Worm (Caenorhabditis elegans): ENCODE results near the gene gpd-3.

The gpd-3 gene

DNA sequence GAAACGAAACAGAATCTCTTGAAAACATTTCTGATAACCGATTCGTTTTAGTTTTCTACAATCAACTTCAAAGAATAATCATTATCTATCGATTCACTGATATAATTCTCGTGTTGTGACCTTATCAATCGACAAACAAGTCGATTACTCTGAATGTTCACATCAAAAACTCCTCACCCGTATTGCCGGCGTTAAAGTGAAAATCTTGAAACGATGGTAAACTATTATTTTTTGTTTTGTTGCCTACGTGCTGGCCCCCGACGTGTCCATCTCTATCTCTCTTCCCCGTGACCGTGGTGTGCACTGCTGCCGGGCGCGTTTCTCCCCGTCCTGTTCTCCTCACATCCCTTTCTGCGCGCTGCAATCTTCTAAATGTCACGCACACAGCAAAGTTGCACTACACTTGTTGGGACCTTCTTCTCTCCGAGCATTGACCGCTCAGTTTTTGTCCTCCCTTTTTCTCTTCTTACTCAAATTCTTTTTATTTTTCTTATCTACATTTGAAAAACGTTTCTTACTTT, 23.2 kb downstream of the gpd-3 start (continued):
- TF ChIP-seq sma-3 (GFP tag; optimal IDR thresholded peaks at IDR 0.05): peak; percentile 48
- no peak for TF ChIP-seq ztf-1 (GFP tag; conservative IDR thresholded peaks at IDR 0.05)
- no peak for TF ChIP-seq ceh-82 (tag; optimal IDR thresholded peaks at IDR 0.05)

DNA sequence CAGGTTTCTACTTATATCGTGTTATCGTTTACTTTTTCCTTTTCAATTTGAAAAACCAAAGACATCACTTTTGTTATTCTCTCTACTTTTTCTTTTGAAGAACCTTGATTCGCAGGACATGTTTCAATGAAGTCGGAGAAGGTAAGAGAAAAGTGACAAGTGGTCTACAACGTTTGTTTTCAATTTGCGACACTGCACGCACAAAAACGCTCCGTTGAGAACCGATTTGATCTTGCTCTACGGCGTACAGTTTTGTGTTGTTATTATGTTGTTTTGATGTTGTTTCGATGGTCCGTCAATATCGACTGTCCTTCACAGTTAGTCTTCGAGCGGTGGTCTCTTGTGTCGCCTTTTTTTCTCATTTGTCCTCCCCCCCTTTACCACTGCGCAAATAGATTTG, 23.7 kb downstream of the gpd-3 start, which contains the start of gene pccb-1:
Gene pccb-1, plus strand, starts transcription at position 127 of the 400 bp plus-strand sequence.
- TF ChIP-seq nhr-77 (tag; optimal IDR thresholded peaks at IDR 0.05) (no peak), ztf-1 (GFP tag; conservative IDR thresholded peaks at IDR 0.05) (no peak), crh-2 (tag; optimal IDR thresholded peaks at IDR 0.05) (no peak), sma-3 (GFP tag; optimal IDR thresholded peaks at IDR 0.05) (no peak), C34F6.9 (tag; optimal IDR thresholded peaks at IDR 0.05) (no peak), nhr-237 (tag; optimal IDR thresholded peaks at IDR 0.05) (no peak), lin-11 (tag; optimal IDR thresholded peaks at IDR 0.05) (no peak), sma-9 (GFP tag; optimal IDR thresholded peaks at IDR 0.05) (no peak), sma-9 (tag; optimal IDR thresholded peaks at IDR 0.05) (no peak), alr-1 (tag; optimal IDR thresholded peaks at IDR 0.05) (no peak), mab-5 (tag; optimal IDR thresholded peaks at IDR 0.05) (no peak)

DNA sequence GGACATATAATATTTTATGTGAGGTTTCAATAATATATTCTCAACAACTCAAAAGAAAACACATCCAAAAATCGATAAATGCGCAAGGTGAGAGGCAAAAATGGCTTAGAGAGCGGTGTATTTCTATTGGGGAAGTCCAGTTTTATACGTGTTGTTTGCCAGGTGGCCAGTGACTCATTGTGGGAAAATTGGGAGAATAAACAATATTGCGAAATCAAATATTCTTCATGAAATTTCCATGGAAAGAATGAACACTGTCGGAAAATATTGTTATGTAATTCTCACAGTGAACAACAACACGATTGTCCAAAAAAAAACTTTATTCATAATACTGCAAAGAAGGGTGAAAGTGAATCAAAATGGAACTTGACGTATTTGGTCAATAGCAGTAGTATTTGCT, 25.5 kb downstream of the gpd-3 start:
- TF ChIP-seq lin-39 (tag; optimal IDR thresholded peaks at IDR 0.05) (no peak), R02D3.7 (tag; optimal IDR thresholded peaks at IDR 0.05) (no peak), ceh-16 (tag; optimal IDR thresholded peaks at IDR 0.05) (no peak), elt-1 (tag; optimal IDR thresholded peaks at IDR 0.05) (no peak), ztf-1 (GFP tag; conservative IDR thresholded peaks at IDR 0.05) (no peak), dmd-4 (tag; optimal IDR thresholded peaks at IDR 0.05) (no peak), F13H6.1 (tag; optimal IDR thresholded peaks at IDR 0.05) (no peak), mdl-1 (tag; optimal IDR thresholded peaks at IDR 0.05) (no peak), nhr-21 (tag; optimal IDR thresholded peaks at IDR 0.05) (no peak), ama-1 (optimal IDR thresholded peaks at IDR 0.05) (no peak), gmeb-1 (tag; optimal IDR thresholded peaks at IDR 0.05) (no peak), sma-9 (GFP tag; optimal IDR thresholded peaks at IDR 0.05) (no peak), sma-9 (tag; optimal IDR thresholded peaks at IDR 0.05) (no peak), skn-1 (tag; optimal IDR thresholded peaks at IDR 0.05) (no peak), elt-3 (tag; optimal IDR thresholded peaks at IDR 0.05) (no peak), mbf-1 (tag; optimal IDR thresholded peaks at IDR 0.05) (no peak)

DNA sequence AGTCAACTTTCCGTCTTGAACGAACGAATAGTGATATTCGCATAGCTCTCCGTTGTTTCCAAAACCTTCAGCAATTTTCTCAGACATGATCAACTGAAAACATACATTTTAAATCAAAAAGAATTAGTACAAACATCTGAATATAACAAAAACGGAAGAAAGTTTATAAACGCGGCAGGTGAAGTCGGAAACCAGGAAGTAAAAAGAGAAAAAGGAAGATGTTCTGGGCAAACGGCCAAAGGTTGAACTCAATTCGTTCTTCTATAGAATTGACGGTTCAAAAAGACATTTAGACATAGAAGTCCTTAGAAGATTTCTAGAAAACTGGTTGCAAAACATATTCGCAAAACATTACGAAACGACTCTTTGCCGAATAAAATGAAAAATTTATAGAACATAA, 25.9 kb downstream of the gpd-3 start, which contains the start of gene F52E4.5:
Gene F52E4.5, minus strand, starts transcription at position 101 of the 400 bp plus-strand sequence.
- no peak for TF ChIP-seq ztf-1 (GFP tag; conservative IDR thresholded peaks at IDR 0.05)
- no peak for TF ChIP-seq nhr-237 (tag; optimal IDR thresholded peaks at IDR 0.05)
- TF ChIP-seq lin-13 (GFP tag; optimal IDR thresholded peaks at IDR 0.05): no peak
- TF ChIP-seq elt-3 (tag; optimal IDR thresholded peaks at IDR 0.05): no peak

DNA sequence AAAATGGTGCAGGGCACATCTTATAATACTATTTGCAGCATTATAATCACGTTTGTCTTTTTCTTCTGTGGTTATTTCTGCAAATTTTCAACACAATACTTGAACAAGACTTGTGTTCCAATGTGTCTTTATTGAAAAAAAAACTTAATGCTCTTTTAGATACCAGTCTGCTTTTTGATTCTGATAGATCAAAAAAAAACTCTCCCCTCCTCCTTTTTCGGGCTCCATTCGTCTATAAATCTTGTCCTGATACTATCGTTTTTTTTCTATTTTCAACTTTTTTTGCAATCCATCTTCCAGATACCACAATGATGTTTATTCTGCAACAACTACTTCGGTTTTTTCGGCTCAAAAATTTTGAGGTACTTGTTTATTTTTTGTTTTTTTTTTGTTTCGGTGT, 32.3 kb downstream of the gpd-3 start, which contains the start of gene twk-16:
Gene twk-16, plus strand, starts transcription at position 301 of the 400 bp plus-strand sequence.
- TF ChIP-seq mab-5 (tag; optimal IDR thresholded peaks at IDR 0.05): no peak
- no peak for TF ChIP-seq Y55F3AM.14 (GFP tag; optimal IDR thresholded peaks at IDR 0.05)
- no peak for TF ChIP-seq R02D3.7 (tag; optimal IDR thresholded peaks at IDR 0.05)
- TF ChIP-seq sem-4 (tag; optimal IDR thresholded peaks at IDR 0.05): no peak
- TF ChIP-seq lin-13 (GFP tag; optimal IDR thresholded peaks at IDR 0.05): no peak
- TF ChIP-seq mbf-1 (tag; optimal IDR thresholded peaks at IDR 0.05): no peak
- no peak for TF ChIP-seq egl-27 (tag; optimal IDR thresholded peaks at IDR 0.05)
- TF ChIP-seq zag-1 (tag; optimal IDR thresholded peaks at IDR 0.05): no peak
- no peak for TF ChIP-seq lin-39 (tag; optimal IDR thresholded peaks at IDR 0.05)
- no peak for TF ChIP-seq nhr-12 (tag; optimal IDR thresholded peaks at IDR 0.05)
- no peak for TF ChIP-seq ZK546.5 (tag; optimal IDR thresholded peaks at IDR 0.05)
- TF ChIP-seq C34F6.9 (tag; optimal IDR thresholded peaks at IDR 0.05): no peak
- no peak for TF ChIP-seq peb-1 (tag; optimal IDR thresholded peaks at IDR 0.05)
- TF ChIP-seq ceh-82 (tag; optimal IDR thresholded peaks at IDR 0.05): no peak

DNA sequence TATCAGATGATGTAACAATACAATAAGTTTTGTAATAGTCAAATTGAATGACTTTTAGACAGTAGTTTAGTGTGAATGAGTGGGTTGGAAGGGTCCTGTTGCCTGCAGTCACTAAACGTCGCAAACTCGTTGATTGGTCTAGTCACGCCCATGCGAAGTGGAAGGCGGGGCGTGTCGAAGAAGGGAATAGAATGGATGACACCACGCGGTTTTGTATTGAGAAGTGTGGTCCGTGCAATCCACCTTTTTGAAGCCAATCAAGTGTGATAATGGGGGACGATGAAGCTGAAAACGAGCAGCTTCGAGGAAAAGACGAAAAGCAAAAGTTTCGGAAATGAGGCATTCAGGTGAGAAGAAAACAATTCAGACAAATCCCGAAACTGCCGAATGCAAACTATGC, 42.8 kb downstream of the gpd-3 start, which contains the start of gene ceh-31:
Gene ceh-31, minus strand, starts transcription at position 101 of the 400 bp plus-strand sequence.
- TF ChIP-seq elt-3 (tag; optimal IDR thresholded peaks at IDR 0.05): no peak
- TF ChIP-seq alr-1 (tag; optimal IDR thresholded peaks at IDR 0.05): no peak

All from whole organism, L2 larva.